Worm (Caenorhabditis elegans) whole organism, late embryonic: ENCODE measurements around the gene Y62E10A.6.

Experiments
- ama-1 ChIP-seq: fragments of 150-350 bp; optimal IDR thresholded peaks from 2 replicates; lab custom pipeline; 2014
- dve-1 ChIP-seq: sonication (generic microtip); optimal IDR thresholded peaks from 2 replicates; lab custom pipeline; 2017; ENCODE audit warnings: antibody characterized with exemption, mild to moderate bottlenecking, missing genetic modification characterization, missing compliant biosample characterization
- hlh-13 ChIP-seq: fragments of 200-800 bp; sonication (Bioruptor generic); optimal IDR thresholded peaks from 2 replicates; lab custom pipeline; 2018; ENCODE audit warnings: mild to moderate bottlenecking, missing genetic modification characterization, missing compliant biosample characterization
- nhr-11 ChIP-seq: fragments of 150-350 bp; optimal IDR thresholded peaks from 2 replicates; lab custom pipeline; 2014; ENCODE audit warnings: missing biosample characterization, missing genetic modification characterization
- unc-55 ChIP-seq: sonication (generic microtip); optimal IDR thresholded peaks from 2 replicates; lab custom pipeline; 2017; ENCODE audit warnings: missing biosample characterization, missing genetic modification reagents, missing genetic modification characterization

- TF ChIP-seq nhr-11 (tag; lab: Kevin White, UChicago), result no peak
- no peak for TF ChIP-seq dve-1 (tag; lab: Kevin White, UChicago)
- TF ChIP-seq unc-55, result no peak
- no peak for TF ChIP-seq hlh-13 (GFP tag; lab: Kevin White, UChicago)
- no peak for TF ChIP-seq ama-1
Observed at ce11 chrIV:13348592-13348991, 23.2 kb upstream of the Y62E10A.6 start, which contains the start of gene W02A2.12.
